Worm (Caenorhabditis elegans): ENCODE results near the gene srw-56.

DNA sequence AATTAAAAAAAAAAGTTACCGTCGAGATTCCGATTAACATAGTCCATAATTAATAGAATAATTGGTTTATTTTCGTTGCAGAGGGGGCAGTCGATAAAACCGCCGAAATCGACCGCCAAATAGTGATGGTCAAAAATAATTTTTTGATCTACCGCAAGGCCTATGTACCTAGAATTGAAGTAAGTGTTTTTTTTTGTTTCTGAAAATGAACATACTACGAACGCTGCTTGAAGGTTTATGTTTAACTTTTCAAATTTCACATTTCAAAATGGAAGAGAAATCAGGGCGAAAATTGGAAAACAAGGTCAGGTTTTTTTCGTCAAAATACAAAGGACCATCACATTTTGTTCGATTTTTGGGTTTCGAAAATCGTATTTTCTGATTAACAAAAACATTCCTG lies 24.3 kb downstream of the srw-56 start, which contains the start of gene pzf-1:
- TF ChIP-seq pha-4 (tag; optimal IDR thresholded peaks at IDR 0.05) (no peak), pha-2 (tag; optimal IDR thresholded peaks at IDR 0.05) (no peak), lin-11 (tag; optimal IDR thresholded peaks at IDR 0.05) (no peak), fkh-6 (tag; optimal IDR thresholded peaks at IDR 0.05) (no peak), F13H6.1 (tag; optimal IDR thresholded peaks at IDR 0.05) (no peak), fkh-10 (GFP tag; optimal IDR thresholded peaks at IDR 0.05) (no peak)

Data from whole organism, late embryonic.